In the genomic region with DNA sequence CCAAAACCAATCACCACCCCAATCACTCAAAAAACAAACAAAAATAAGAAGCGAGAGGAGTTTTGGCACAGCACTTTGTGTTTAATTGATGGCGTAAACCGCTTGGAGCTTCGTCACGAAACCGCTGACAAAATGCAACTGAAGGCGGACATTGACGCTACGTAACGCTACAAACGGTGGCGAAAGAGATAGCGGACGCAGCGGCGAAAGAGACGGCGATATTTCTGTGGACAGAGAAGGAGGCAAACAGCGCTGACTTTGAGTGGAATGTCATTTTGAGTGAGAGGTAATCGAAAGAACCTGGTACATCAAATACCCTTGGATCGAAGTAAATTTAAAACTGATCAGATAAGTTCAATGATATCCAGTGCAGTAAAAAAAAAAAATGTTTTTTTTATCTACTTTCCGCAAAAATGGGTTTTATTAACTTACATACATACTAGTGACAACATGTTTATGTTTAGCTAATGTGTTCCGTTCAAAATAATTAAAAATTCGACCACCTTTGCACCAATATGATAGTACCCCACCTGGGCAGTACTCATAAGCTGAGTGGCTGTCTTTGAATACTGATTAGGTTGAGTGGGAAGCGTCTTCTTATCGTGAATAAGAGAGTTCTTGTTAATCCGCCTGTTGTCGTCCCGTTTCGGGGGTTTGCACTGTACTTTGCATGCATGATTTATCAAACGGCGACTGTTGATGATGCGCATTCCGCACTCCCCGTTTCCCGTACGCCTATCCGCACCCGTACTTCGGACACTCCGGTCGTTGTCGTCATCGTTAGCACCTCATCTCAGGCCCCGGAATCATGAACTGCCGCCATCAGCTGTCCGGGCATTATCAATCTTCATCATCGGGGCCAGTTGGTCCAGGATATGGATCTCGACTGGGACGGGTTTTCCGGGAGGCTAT, we compare ENCODE assay signal across 2 fruit fly cellular contexts.
TF ChIP-seq lines count a peak whose summit lies in the region.

A gene (minus strand): TSS at position 122 of the 912 bp plus-strand sequence.

TF ChIP-seq in whole organism, embryonic, 481 proteins besides CTCF, POLR2A, EP300 and RAD21 (continued from another document):
- TF ChIP-seq Taf1 (GFP tag; IDR thresholded peaks at IDR 0.05; lab: Robert Waterston, UW): no peak
- TF ChIP-seq CG6683 (GFP tag; optimal IDR thresholded peaks at IDR 0.05; lab: Kevin White, UChicago): no peak
- no peak for TF ChIP-seq Jarid2 (GFP tag; optimal IDR thresholded peaks at IDR 0.05; lab: Kevin White, UChicago)
- TF ChIP-seq Sox102F (GFP tag; optimal IDR thresholded peaks at IDR 0.05; lab: Kevin White, UChicago): no peak
- TF ChIP-seq nom (GFP tag; optimal IDR thresholded peaks at IDR 0.05; lab: Kevin White, UChicago): peak; percentile 57
- TF ChIP-seq Chrac-16 (GFP tag; optimal IDR thresholded peaks at IDR 0.05; lab: Kevin White, UChicago): no peak
- peak in 1 of 2 experiments; percentile 15 for TF ChIP-seq tll (GFP tag; optimal IDR thresholded peaks at IDR 0.05; lab: Kevin White, UChicago)
- no peak for TF ChIP-seq bab2 (GFP tag; optimal IDR thresholded peaks at IDR 0.05; lab: Kevin White, UChicago)
- peak; percentile 95 for TF ChIP-seq z (GFP tag; IDR thresholded peaks at IDR 0.05; lab: Robert Waterston, UW)
- 0 out of 3 replicates have a peak, but pooled peaks have one; percentile 36 for TF ChIP-seq H15 (GFP tag; IDR thresholded peaks at IDR 0.05; lab: Robert Waterston, UW)
- TF ChIP-seq CG1832 (GFP tag; optimal IDR thresholded peaks at IDR 0.05; lab: Kevin White, UChicago): peak; percentile 57
- TF ChIP-seq dysf (GFP tag; IDR thresholded peaks at IDR 0.05; lab: Robert Waterston, UW): peak; percentile 43; the same call in 1 of the 3 replicates
- peak; percentile 19 for TF ChIP-seq stwl (tag; optimal IDR thresholded peaks at IDR 0.05; lab: Kevin White, UChicago)
- peak; percentile 13 for TF ChIP-seq CG11504 (tag; optimal IDR thresholded peaks at IDR 0.05; lab: Kevin White, UChicago)

TF ChIP-seq in whole organism, prepupa, 60 proteins besides CTCF, POLR2A, EP300 and RAD21 (continued from another document):
- TF ChIP-seq Blimp-1 (GFP tag; optimal IDR thresholded peaks at IDR 0.05; lab: Kevin White, UChicago): peak; percentile 9
- TF ChIP-seq net (GFP tag; optimal IDR thresholded peaks at IDR 0.05; lab: Kevin White, UChicago): no peak
- no peak for TF ChIP-seq Hr39 (GFP tag; optimal IDR thresholded peaks at IDR 0.05; lab: Kevin White, UChicago)
- no peak for TF ChIP-seq CG8119 (GFP tag; IDR thresholded peaks at IDR 0.05; lab: Robert Waterston, UW)
- no peak for TF ChIP-seq Smox (GFP tag; optimal IDR thresholded peaks at IDR 0.05; lab: Kevin White, UChicago)
- TF ChIP-seq acj6 (GFP tag; optimal IDR thresholded peaks at IDR 0.05; lab: Kevin White, UChicago): no peak
- peak; percentile 31 for TF ChIP-seq CG3919 (GFP tag; optimal IDR thresholded peaks at IDR 0.05; lab: Kevin White, UChicago)
- no peak for TF ChIP-seq fd85E (GFP tag; optimal IDR thresholded peaks at IDR 0.05; lab: Kevin White, UChicago)
- TF ChIP-seq CG6854 (GFP tag; optimal IDR thresholded peaks at IDR 0.05; lab: Kevin White, UChicago): peak; percentile 10
